Fruit fly (Drosophila melanogaster) whole organism, prepupa: ENCODE data around the gene CG42537.

Experiments
- CG34406 ChIP-seq: fragments of 200-800 bp; sonication (Bioruptor generic); optimal IDR thresholded peaks from 3 replicates; lab custom pipeline; 2016; ENCODE audit warnings: missing biosample characterization, missing genetic modification characterization
- CG6854 ChIP-seq: fragments of 200-800 bp; sonication (Bioruptor generic); optimal IDR thresholded peaks from 2 replicates; lab custom pipeline; 2017; ENCODE audit warnings: missing biosample characterization, mild to moderate bottlenecking, missing genetic modification characterization
- Sox102F ChIP-seq: fragments of 200-800 bp; sonication (Bioruptor generic); optimal IDR thresholded peaks from 2 replicates; lab custom pipeline; 2016; ENCODE audit warnings: missing biosample characterization, mild to moderate bottlenecking, missing genetic modification characterization
- lz ChIP-seq: fragments of 200-800 bp; sonication (Bioruptor generic); optimal IDR thresholded peaks from 3 replicates; lab custom pipeline; 2016; ENCODE audit warnings: missing biosample characterization, missing genetic modification characterization
- pdm3 ChIP-seq: fragments of 200-800 bp; sonication (Bioruptor generic); optimal IDR thresholded peaks from 3 replicates; lab custom pipeline; 2016; ENCODE audit warnings: missing biosample characterization, missing genetic modification characterization
- ss ChIP-seq, 2 experiments: fragments of 200-800 bp; sonication (Bioruptor generic); optimal IDR thresholded peaks; 2 replicates in 1 of 2; 3 replicates in 1 of 2; lab custom pipeline; 2017 to 2018; ENCODE audit warnings: mild to moderate bottlenecking in 2 of 2, missing biosample characterization in 2 of 2, missing genetic modification characterization in 2 of 2, moderate library complexity in 1 of 2

DNA sequence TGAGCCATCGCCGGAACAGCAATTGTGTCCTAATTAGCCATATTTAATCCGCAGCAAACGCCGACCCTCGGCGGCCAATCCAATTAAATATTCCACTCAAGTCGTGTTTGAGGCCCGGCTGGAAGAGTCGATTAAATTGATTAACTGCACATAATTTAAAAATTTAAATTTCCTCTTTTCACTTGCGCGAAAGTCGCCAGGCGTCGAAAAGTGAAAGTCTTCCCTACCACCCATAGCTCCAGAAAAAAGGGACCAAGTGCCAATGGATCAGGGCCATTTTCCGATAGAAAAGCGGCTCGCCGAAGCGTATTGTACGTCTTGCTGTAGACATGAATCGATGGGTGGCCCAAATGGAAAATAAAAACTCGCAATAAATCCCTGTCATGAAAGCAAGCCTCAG, 40.2 kb upstream of the CG42537 start:
- no peak for TF ChIP-seq CG34406 (GFP tag; lab: Kevin White, UChicago)
- no peak for TF ChIP-seq Sox102F (GFP tag; lab: Kevin White, UChicago)
- no peak for TF ChIP-seq CG6854
- no peak for TF ChIP-seq ss (GFP tag; optimal IDR thresholded peaks at IDR 0.05; lab: Kevin White, UChicago)
- no peak for TF ChIP-seq pdm3
- no peak for TF ChIP-seq lz (GFP tag; lab: Kevin White, UChicago)
